Fruit fly (Drosophila melanogaster) whole organism, prepupa: Measurements from ENCODE around the gene Bub1.

Experiments used
- Blimp-1 ChIP-seq: fragments of 200-800 bp; sonication (Bioruptor generic); optimal IDR thresholded peaks from 3 replicates; lab custom pipeline; 2017; ENCODE audit warnings: missing biosample characterization, missing genetic modification characterization, mild to moderate bottlenecking, moderate library complexity, missing genetic modification reagents
- CG11294 ChIP-seq: fragments of 200-800 bp; sonication (Bioruptor generic); IDR thresholded peaks from 2 replicates; pipeline ENCODE4 v1.3.6; 2022; ENCODE audit warnings: missing biosample characterization, missing genetic modification characterization
- CG11902 ChIP-seq: fragments of 200-800 bp; sonication (Bioruptor generic); optimal IDR thresholded peaks from 3 replicates; lab custom pipeline; 2016; ENCODE audit warnings: missing biosample characterization, missing genetic modification characterization
- CG15336 ChIP-seq: fragments of 200-800 bp; sonication (Bioruptor generic); IDR thresholded peaks from 2 replicates; pipeline ENCODE4 v1.3.6; 2022; ENCODE audit warnings: missing biosample characterization, missing genetic modification characterization
- CG16779 ChIP-seq: fragments of 200-800 bp; sonication (Bioruptor generic); optimal IDR thresholded peaks from 3 replicates; lab custom pipeline; 2017; ENCODE audit warnings: missing biosample characterization, mild to moderate bottlenecking, missing genetic modification characterization
- CG3032 ChIP-seq: fragments of 200-800 bp; optimal IDR thresholded peaks from 2 replicates; lab custom pipeline; 2019; ENCODE audit warnings: missing biosample characterization, mild to moderate bottlenecking, missing genetic modification characterization, moderate library complexity
- CG31627 ChIP-seq: fragments of 200-800 bp; sonication (Bioruptor generic); optimal IDR thresholded peaks from 3 replicates; lab custom pipeline; 2016; ENCODE audit warnings: missing biosample characterization, missing genetic modification characterization
- CG34406 ChIP-seq: fragments of 200-800 bp; sonication (Bioruptor generic); optimal IDR thresholded peaks from 3 replicates; lab custom pipeline; 2016; ENCODE audit warnings: missing biosample characterization, missing genetic modification characterization
- CG3919 ChIP-seq: fragments of 200-800 bp; sonication (Bioruptor generic); optimal IDR thresholded peaks from 3 replicates; lab custom pipeline; 2016; ENCODE audit warnings: missing biosample characterization, missing genetic modification characterization
- CG6163 ChIP-seq: fragments of 200-800 bp; sonication (Bioruptor generic); IDR thresholded peaks from 3 replicates; pipeline ENCODE4 v1.3.6; 2022; ENCODE audit warnings: missing biosample characterization, missing genetic modification characterization
- CG6792 ChIP-seq: fragments of 200-800 bp; sonication (Bioruptor generic); optimal IDR thresholded peaks from 3 replicates; lab custom pipeline; 2016; ENCODE audit warnings: missing biosample characterization, missing genetic modification characterization
- CG6854 ChIP-seq: fragments of 200-800 bp; sonication (Bioruptor generic); optimal IDR thresholded peaks from 2 replicates; lab custom pipeline; 2017; ENCODE audit warnings: missing biosample characterization, mild to moderate bottlenecking, missing genetic modification characterization
- CG7368 ChIP-seq: fragments of 200-800 bp; sonication (Bioruptor generic); optimal IDR thresholded peaks from 3 replicates; lab custom pipeline; 2016; ENCODE audit warnings: missing biosample characterization, missing genetic modification characterization
- CG8119 ChIP-seq: fragments of 200-800 bp; sonication (Bioruptor generic); IDR thresholded peaks from 3 replicates; pipeline ENCODE4 v1.3.6; 2022; ENCODE audit warnings: missing biosample characterization, missing genetic modification characterization
- CG8632 ChIP-seq: fragments of 200-800 bp; sonication (Bioruptor generic); optimal IDR thresholded peaks from 3 replicates; lab custom pipeline; 2016; ENCODE audit warnings: missing biosample characterization, missing genetic modification characterization
- CG9139 ChIP-seq: fragments of 200-800 bp; sonication (Bioruptor generic); optimal IDR thresholded peaks from 3 replicates; lab custom pipeline; 2017; ENCODE audit warnings: missing biosample characterization, mild to moderate bottlenecking, missing genetic modification characterization
- Eip75B ChIP-seq: fragments of 200-800 bp; sonication (Bioruptor generic); optimal IDR thresholded peaks from 3 replicates; lab custom pipeline; 2016; ENCODE audit warnings: missing biosample characterization, missing genetic modification characterization
- Eip78C ChIP-seq: fragments of 200-800 bp; sonication (Bioruptor generic); peaks from one replicate; lab custom pipeline; 2016; ENCODE audit warnings: missing biosample characterization, missing genetic modification characterization
- Ets21C ChIP-seq: fragments of 200-800 bp; sonication (Bioruptor generic); optimal IDR thresholded peaks from 3 replicates; lab custom pipeline; 2016; ENCODE audit warnings: missing biosample characterization, missing genetic modification characterization
- Ets96B ChIP-seq: fragments of 200-800 bp; optimal IDR thresholded peaks from 2 replicates; lab custom pipeline; 2019; ENCODE audit warnings: missing biosample characterization, mild to moderate bottlenecking, missing genetic modification characterization, moderate library complexity
- Met ChIP-seq: fragments of 200-800 bp; sonication (Bioruptor generic); optimal IDR thresholded peaks from 3 replicates; lab custom pipeline; 2016; ENCODE audit warnings: missing biosample characterization, missing genetic modification characterization
- OdsH ChIP-seq: fragments of 200-800 bp; sonication (Bioruptor generic); optimal IDR thresholded peaks from 3 replicates; lab custom pipeline; 2016; ENCODE audit warnings: missing biosample characterization, missing genetic modification characterization
- Smox ChIP-seq: fragments of 200-800 bp; sonication (Bioruptor generic); optimal IDR thresholded peaks from 3 replicates; lab custom pipeline; 2016; ENCODE audit warnings: missing biosample characterization, missing genetic modification characterization
- Sox102F ChIP-seq: fragments of 200-800 bp; sonication (Bioruptor generic); optimal IDR thresholded peaks from 2 replicates; lab custom pipeline; 2016; ENCODE audit warnings: missing biosample characterization, mild to moderate bottlenecking, missing genetic modification characterization
- Sox15 ChIP-seq: fragments of 200-800 bp; sonication (Bioruptor generic); optimal IDR thresholded peaks from 3 replicates; lab custom pipeline; 2016; ENCODE audit warnings: missing biosample characterization, missing genetic modification characterization
- achi ChIP-seq: fragments of 200-800 bp; sonication (Bioruptor generic); optimal IDR thresholded peaks from 3 replicates; lab custom pipeline; 2016; ENCODE audit warnings: missing biosample characterization, missing genetic modification characterization
- acj6 ChIP-seq: fragments of 200-800 bp; sonication (Bioruptor generic); optimal IDR thresholded peaks from 3 replicates; lab custom pipeline; 2016; ENCODE audit warnings: missing biosample characterization, missing genetic modification characterization
- eg ChIP-seq: fragments of 200-800 bp; sonication (Bioruptor generic); IDR thresholded peaks from 3 replicates; pipeline ENCODE4 v1.3.6; 2022; ENCODE audit warnings: missing biosample characterization, missing genetic modification characterization
- esn ChIP-seq: fragments of 200-800 bp; sonication (Bioruptor generic); optimal IDR thresholded peaks from 2 replicates; lab custom pipeline; 2016; ENCODE audit warnings: missing biosample characterization, mild to moderate bottlenecking, missing genetic modification characterization, moderate library complexity
- fd59A ChIP-seq: fragments of 200-800 bp; sonication (Bioruptor generic); optimal IDR thresholded peaks from 2 replicates; lab custom pipeline; 2017; ENCODE audit warnings: missing biosample characterization, mild to moderate bottlenecking, missing genetic modification characterization, missing genetic modification reagents
- fkh ChIP-seq: fragments of 200-800 bp; sonication (Bioruptor generic); optimal IDR thresholded peaks from 3 replicates; lab custom pipeline; 2017; ENCODE audit warnings: missing biosample characterization, mild to moderate bottlenecking, missing genetic modification characterization, moderate library complexity
- lz ChIP-seq: fragments of 200-800 bp; sonication (Bioruptor generic); optimal IDR thresholded peaks from 3 replicates; lab custom pipeline; 2016; ENCODE audit warnings: missing biosample characterization, missing genetic modification characterization
- net ChIP-seq: fragments of 200-800 bp; sonication (Bioruptor generic); optimal IDR thresholded peaks from 3 replicates; lab custom pipeline; 2016; ENCODE audit warnings: missing biosample characterization, missing genetic modification characterization
- pdm3 ChIP-seq: fragments of 200-800 bp; sonication (Bioruptor generic); optimal IDR thresholded peaks from 3 replicates; lab custom pipeline; 2016; ENCODE audit warnings: missing biosample characterization, missing genetic modification characterization
- svp ChIP-seq: fragments of 200-800 bp; sonication (Bioruptor generic); peaks from one replicate; lab custom pipeline; 2016; ENCODE audit warnings: missing biosample characterization, missing genetic modification characterization
- vri ChIP-seq: fragments of 200-800 bp; sonication (Bioruptor generic); optimal IDR thresholded peaks from 3 replicates; lab custom pipeline; 2016; ENCODE audit warnings: missing biosample characterization, mild to moderate bottlenecking, missing genetic modification characterization

The Bub1 gene

dm6 chr2L:5245363-5245892, 33.2 kb upstream of the Bub1 start (continued):
- TF ChIP-seq Ets21C (GFP tag; lab: Kevin White, UChicago) (no peak), CG6792 (GFP tag; lab: Kevin White, UChicago) (peak; percentile 20), Blimp-1 (GFP tag; lab: Kevin White, UChicago) (no peak), achi (GFP tag; lab: Kevin White, UChicago) (peak; percentile 14), CG11294 (GFP tag; lab: Robert Waterston, UW) (no peak), eg (GFP tag; lab: Robert Waterston, UW) (peak; percentile 43; the same call in 1 of the 3 replicates), Ets96B (tag; lab: Kevin White, UChicago) (peak; percentile 38), OdsH (GFP tag; lab: Kevin White, UChicago) (peak; percentile 31), Eip75B (GFP tag; lab: Kevin White, UChicago) (peak; percentile 16), CG15336 (GFP tag; lab: Robert Waterston, UW) (no peak), CG6854 (no peak), CG8632 (GFP tag; lab: Kevin White, UChicago) (no peak), CG8119 (GFP tag; lab: Robert Waterston, UW) (0 out of 3 replicates have a peak, but pooled peaks have one; percentile 16), CG6163 (GFP tag; lab: Robert Waterston, UW) (peak; percentile 64; the same call in 2 of the 3 replicates), Eip78C (GFP tag; lab: Kevin White, UChicago) (peak; percentile 75), CG34406 (GFP tag; lab: Kevin White, UChicago) (no peak), fd59A (no peak), pdm3 (GFP tag; lab: Kevin White, UChicago) (peak; percentile 35), Sox15 (no peak), lz (GFP tag; lab: Kevin White, UChicago) (no peak), fkh (GFP tag; lab: Kevin White, UChicago) (no peak), acj6 (GFP tag; lab: Kevin White, UChicago) (peak; percentile 15), Smox (GFP tag; lab: Kevin White, UChicago) (peak; percentile 38), vri (GFP tag; lab: Kevin White, UChicago) (peak; percentile 51), CG7368 (GFP tag; lab: Kevin White, UChicago) (peak; percentile 19), CG9139 (no peak), CG3919 (GFP tag; lab: Kevin White, UChicago) (peak; percentile 28), CG11902 (GFP tag; lab: Kevin White, UChicago) (no peak), CG3032 (tag; lab: Kevin White, UChicago) (peak; percentile 14)

dm6 chr2L:5247384-5247783, 31.3 kb upstream of the Bub1 start:
- TF ChIP-seq vri (GFP tag; lab: Kevin White, UChicago) (peak; percentile 52), CG3919 (GFP tag; lab: Kevin White, UChicago) (no peak), Met (peak; percentile 11), CG8632 (GFP tag; lab: Kevin White, UChicago) (no peak), Sox102F (GFP tag; lab: Kevin White, UChicago) (peak; percentile 6), Eip78C (GFP tag; lab: Kevin White, UChicago) (peak; percentile 9), esn (peak; percentile 23)

dm6 chr2L:5247812-5248211, 30.9 kb upstream of the Bub1 start:
- TF ChIP-seq svp (peak; percentile 53), CG11902 (GFP tag; lab: Kevin White, UChicago) (no peak)

dm6 chr2L:5248582-5248981, 30.1 kb upstream of the Bub1 start:
- no peak for TF ChIP-seq Ets96B (tag; lab: Kevin White, UChicago)
- TF ChIP-seq CG31627: no peak
- TF ChIP-seq CG16779: no peak
- TF ChIP-seq net (GFP tag; lab: Kevin White, UChicago): no peak
- no peak for TF ChIP-seq CG3919 (GFP tag; lab: Kevin White, UChicago)
- TF ChIP-seq CG11294 (GFP tag; lab: Robert Waterston, UW): no peak
- TF ChIP-seq acj6 (GFP tag; lab: Kevin White, UChicago): no peak
